Worm (Caenorhabditis elegans) whole organism, L4/young adult: ENCODE data around the gene ZC21.6.

Experiments
- W03F9.2 ChIP-seq: fragments of 150-350 bp; optimal IDR thresholded peaks from 2 replicates; lab custom pipeline; 2014; ENCODE audit warnings: missing biosample characterization, missing genetic modification characterization
- dao-5 ChIP-seq: sonication (generic microtip); optimal IDR thresholded peaks from 2 replicates; lab custom pipeline; 2016; ENCODE audit warnings: missing genotype, missing genetic modification characterization, moderate library complexity, missing compliant biosample characterization
- him-1 ChIP-seq: sonication (generic microtip); optimal IDR thresholded peaks from 2 replicates; lab custom pipeline; 2016; ENCODE audit warnings: missing genotype, missing genetic modification reagents, missing genetic modification characterization, missing compliant biosample characterization

DNA sequence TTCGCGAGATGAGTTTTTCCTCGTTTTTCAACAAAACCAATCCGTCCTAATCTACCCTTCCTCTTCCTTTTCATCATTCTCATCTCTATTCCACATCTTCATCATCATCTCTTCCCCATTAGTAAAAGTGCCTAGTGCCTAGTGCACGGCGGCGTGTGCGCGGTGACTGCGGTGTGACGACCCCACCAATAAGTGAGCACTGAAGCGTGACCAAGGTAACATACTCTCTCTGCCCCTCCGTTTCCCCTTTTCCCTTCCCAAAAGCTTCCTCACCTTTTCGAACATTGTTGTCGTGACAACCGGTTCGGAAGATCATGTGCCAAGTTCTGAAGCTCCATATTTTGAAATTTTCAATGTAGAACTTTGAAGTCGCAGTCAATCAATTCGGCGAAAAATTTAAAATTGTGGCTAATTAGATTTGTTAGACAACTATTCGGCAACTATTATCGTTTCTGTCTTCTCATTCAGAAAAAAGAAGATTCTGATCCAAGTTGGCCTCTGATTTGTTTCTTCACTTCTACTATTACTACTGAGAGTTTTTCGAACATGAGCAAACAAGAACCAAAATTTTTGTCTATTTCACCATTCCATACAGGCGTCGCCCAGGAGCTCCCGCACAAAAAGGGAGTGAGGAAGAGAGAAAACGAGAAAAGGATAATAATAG, 33.0 kb downstream of the ZC21.6 start:
- no peak for TF ChIP-seq dao-5 (tag; lab: Kevin White, UChicago)
- no peak for TF ChIP-seq him-1 (tag; lab: Kevin White, UChicago)
- TF ChIP-seq W03F9.2 (tag; lab: Kevin White, UChicago): no peak
